Worm (Caenorhabditis elegans): ENCODE results near the gene srx-16.

DNA sequence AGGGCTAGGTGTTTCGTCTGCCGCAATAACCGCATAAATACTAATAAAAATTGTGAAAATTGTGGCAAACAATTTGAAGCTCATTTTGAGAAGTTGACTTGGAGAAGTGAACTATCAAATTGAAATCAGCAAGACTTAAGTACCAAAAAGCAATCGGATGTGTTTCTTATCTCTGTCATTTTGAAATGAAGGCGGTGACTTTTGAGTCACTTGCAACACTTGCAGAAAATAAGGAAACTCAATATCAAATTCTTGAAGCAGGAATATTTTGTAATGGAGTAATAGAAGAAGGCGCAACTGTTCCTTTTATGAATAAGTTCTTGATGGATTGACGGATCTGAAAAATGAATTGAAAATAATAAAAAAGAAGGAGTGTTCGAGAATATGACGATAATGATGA is 24.8 kb upstream of the srx-16 start, which contains the start of gene T07H8.11:
- no peak for TF ChIP-seq T22C8.4 (GFP tag; IDR thresholded peaks at IDR 0.05)
- TF ChIP-seq tab-1 (GFP tag; IDR thresholded peaks at IDR 0.05) = no peak
- no peak for TF ChIP-seq med-1 (GFP tag; optimal IDR thresholded peaks at IDR 0.05; ENCODE audit: insufficient read depth)
- TF ChIP-seq ztf-23 (GFP tag; IDR thresholded peaks at IDR 0.05) = no peak
- no peak for TF ChIP-seq flt-1 (GFP tag; IDR thresholded peaks at IDR 0.05)
- TF ChIP-seq ztf-29 (GFP tag; IDR thresholded peaks at IDR 0.05) = no peak

Data from whole organism, midembryonic.